Worm (Caenorhabditis elegans) whole organism, L1 larva: ENCODE measurements around the gene ipla-1.

Experiments used
- C04F5.9 ChIP-seq: sonication (generic microtip); optimal IDR thresholded peaks from 2 replicates; lab custom pipeline; 2016; ENCODE audit warnings: missing genetic modification characterization, missing compliant biosample characterization
- C34B4.2 ChIP-seq: sonication (generic microtip); optimal IDR thresholded peaks from 2 replicates; lab custom pipeline; 2017; ENCODE audit warnings: mild to moderate bottlenecking, missing genetic modification characterization, missing compliant biosample characterization
- Y116A8C.19 ChIP-seq: sonication (generic microtip); optimal IDR thresholded peaks from 2 replicates; lab custom pipeline; 2016; ENCODE audit warnings: missing compliant biosample characterization, missing genetic modification characterization, borderline replicate concordance
- aha-1 ChIP-seq: fragments of 150-350 bp; optimal IDR thresholded peaks from 2 replicates; lab custom pipeline; 2014; ENCODE audit warnings: missing biosample characterization, missing genetic modification characterization
- ama-1 ChIP-seq: fragments of 150-350 bp; optimal IDR thresholded peaks from 2 replicates; lab custom pipeline; 2014
- ceh-90 ChIP-seq: sonication (generic microtip); optimal IDR thresholded peaks from 2 replicates; lab custom pipeline; 2016; ENCODE audit warnings: missing genetic modification characterization, missing compliant biosample characterization
- efl-1 ChIP-seq, 4 experiments: fragments of 150-350 bp; optimal IDR thresholded peaks in 3 of 4; peaks in 1 of 4; 1 replicate in 1 of 4; 2 replicates in 3 of 4; lab custom pipeline; 2014; ENCODE audit warnings: missing biosample characterization in 2 of 4, missing genetic modification characterization in 2 of 4, missing genetic modification reagents in 2 of 4
- elt-3 ChIP-seq, 6 experiments: fragments of 150-350 bp in 1 of 6; sonication (generic microtip); optimal IDR thresholded peaks; 2 replicates each; lab custom pipeline; 2017 to 2018; ENCODE audit warnings: missing biosample characterization in 6 of 6, missing genetic modification characterization in 6 of 6, inconsistent platforms in 1 of 6
- fkh-10 ChIP-seq: sonication (generic microtip); optimal IDR thresholded peaks from 2 replicates; lab custom pipeline; 2017; ENCODE audit warnings: missing biosample characterization, missing genetic modification reagents, missing genetic modification characterization
- fkh-8 ChIP-seq: sonication (generic microtip); optimal IDR thresholded peaks from 2 replicates; lab custom pipeline; 2016; ENCODE audit warnings: mild to moderate bottlenecking, missing genetic modification characterization, missing compliant biosample characterization
- hlh-4 ChIP-seq: sonication (generic microtip); optimal IDR thresholded peaks from 2 replicates; lab custom pipeline; 2016; ENCODE audit warnings: mild to moderate bottlenecking, missing genetic modification characterization, missing compliant biosample characterization
- hpl-2 ChIP-seq: fragments of 150-350 bp; optimal IDR thresholded peaks from 2 replicates; lab custom pipeline; 2014; ENCODE audit warnings: missing biosample characterization, missing genetic modification reagents, missing genetic modification characterization
- irx-1 ChIP-seq: sonication (generic microtip); optimal IDR thresholded peaks from 2 replicates; lab custom pipeline; 2016; ENCODE audit warnings: missing genetic modification characterization, missing compliant biosample characterization
- lin-13 ChIP-seq: fragments of 150-350 bp; optimal IDR thresholded peaks from 2 replicates; lab custom pipeline; 2014; ENCODE audit warnings: missing biosample characterization, missing genetic modification reagents, missing genetic modification characterization
- lin-14 ChIP-seq: fragments of 200-800 bp; sonication (Bioruptor generic); optimal IDR thresholded peaks from 2 replicates; lab custom pipeline; 2018; ENCODE audit warnings: mild to moderate bottlenecking, missing genetic modification characterization, moderate library complexity, missing compliant biosample characterization
- lin-39 ChIP-seq: fragments of 150-350 bp; optimal IDR thresholded peaks from 2 replicates; lab custom pipeline; 2014; ENCODE audit warnings: missing biosample characterization, missing genetic modification reagents, missing genetic modification characterization
- lir-3 ChIP-seq: sonication (generic microtip); optimal IDR thresholded peaks from 2 replicates; lab custom pipeline; 2016; ENCODE audit warnings: mild to moderate bottlenecking, missing genetic modification characterization, moderate library complexity, missing compliant biosample characterization; ENCODE audit not compliant: poor library complexity
- mab-9 ChIP-seq: fragments of 200-800 bp; sonication (Bioruptor generic); IDR thresholded peaks from 2 replicates; pipeline ENCODE4 v1.3.6; 2022; ENCODE audit warnings: missing genetic modification reagents, missing genetic modification characterization, missing compliant biosample characterization
- mep-1 ChIP-seq: fragments of 150-350 bp; optimal IDR thresholded peaks from 2 replicates; lab custom pipeline; 2014; ENCODE audit warnings: missing biosample characterization, missing genetic modification characterization
- nhr-237 ChIP-seq: fragments of 150-350 bp; optimal IDR thresholded peaks from 2 replicates; lab custom pipeline; 2014; ENCODE audit warnings: missing biosample characterization, missing genetic modification characterization
- nhr-71 ChIP-seq: sonication (generic microtip); optimal IDR thresholded peaks from 2 replicates; lab custom pipeline; 2016; ENCODE audit warnings: mild to moderate bottlenecking, missing genetic modification characterization, moderate library complexity, missing compliant biosample characterization
- nhr-85 ChIP-seq: sonication (generic microtip); peaks from one replicate; lab custom pipeline; 2016; ENCODE audit warnings: missing genetic modification characterization, inconsistent platforms, missing compliant biosample characterization
- nhr-90 ChIP-seq: sonication (generic microtip); optimal IDR thresholded peaks from 2 replicates; lab custom pipeline; 2016; ENCODE audit warnings: mild to moderate bottlenecking, missing genetic modification characterization, missing compliant biosample characterization; ENCODE audit not compliant: poor library complexity
- pag-3 ChIP-seq: sonication (generic microtip); optimal IDR thresholded peaks from 2 replicates; lab custom pipeline; 2017; ENCODE audit warnings: missing genetic modification characterization, mild to moderate bottlenecking, missing compliant biosample characterization, antibody characterized with exemption, borderline replicate concordance; ENCODE audit not compliant: insufficient read depth
- pqm-1 ChIP-seq: sonication (generic microtip); optimal IDR thresholded peaks from 3 replicates; lab custom pipeline; 2017; ENCODE audit warnings: missing biosample characterization, missing genetic modification characterization
- rnt-1 ChIP-seq: sonication (generic microtip); optimal IDR thresholded peaks from 2 replicates; lab custom pipeline; 2016; ENCODE audit warnings: mild to moderate bottlenecking, missing genetic modification characterization, moderate library complexity, missing compliant biosample characterization
- skn-1 ChIP-seq: fragments of 150-350 bp; optimal IDR thresholded peaks from 2 replicates; lab custom pipeline; 2014; ENCODE audit warnings: missing biosample characterization, missing genetic modification characterization
- snpc-4 ChIP-seq: fragments of 150-350 bp; optimal IDR thresholded peaks from 2 replicates; lab custom pipeline; 2014; ENCODE audit warnings: missing biosample characterization, missing genetic modification characterization
- tbx-2 ChIP-seq: sonication (generic microtip); optimal IDR thresholded peaks from 2 replicates; lab custom pipeline; 2016; ENCODE audit warnings: missing genetic modification characterization, missing compliant biosample characterization
- tlp-1 ChIP-seq: fragments of 150-350 bp; optimal IDR thresholded peaks from 2 replicates; lab custom pipeline; 2014; ENCODE audit warnings: missing biosample characterization, missing genetic modification characterization
- unc-86 ChIP-seq: sonication (generic microtip); optimal IDR thresholded peaks from 2 replicates; lab custom pipeline; 2016; ENCODE audit warnings: missing genetic modification characterization, missing compliant biosample characterization
- unc-98 ChIP-seq: fragments of 200-800 bp; sonication (Bioruptor generic); IDR thresholded peaks from 2 replicates; pipeline ENCODE4 v1.3.6; 2022; ENCODE audit warnings: missing genetic modification characterization, missing compliant biosample characterization

The ipla-1 gene

ce11 chrII:4579375-4579774 is 21.8 kb downstream of the ipla-1 start:
- TF ChIP-seq lin-14 (GFP tag; lab: Kevin White, UChicago) (peak; percentile 28), skn-1 (tag; lab: Kevin White, UChicago) (no peak)

- no peak for TF ChIP-seq C34B4.2
- no peak for TF ChIP-seq lir-3 (tag; lab: Kevin White, UChicago)
- no peak for TF ChIP-seq skn-1 (tag; lab: Kevin White, UChicago)
- no peak for TF ChIP-seq irx-1
- TF ChIP-seq mep-1 (tag; lab: Kevin White, UChicago), result no peak
- no peak for TF ChIP-seq hlh-4 (tag; lab: Kevin White, UChicago)
- TF ChIP-seq tlp-1, result no peak
- TF ChIP-seq elt-3 (tag; optimal IDR thresholded peaks at IDR 0.05; lab: Kevin White, UChicago), result no peak
- TF ChIP-seq tbx-2, result no peak
- TF ChIP-seq ceh-90, result no peak
- no peak for TF ChIP-seq nhr-90 (tag; lab: Kevin White, UChicago)
- TF ChIP-seq efl-1 (optimal IDR thresholded peaks at IDR 0.05; lab: Kevin White, UChicago), result no peak
- TF ChIP-seq efl-1 (GFP tag; optimal IDR thresholded peaks at IDR 0.05 in 1 of 2; lab: Kevin White, UChicago), result no peak
- no peak for TF ChIP-seq pqm-1 (tag; lab: Kevin White, UChicago)
- TF ChIP-seq lin-39 (tag; lab: Kevin White, UChicago), result no peak
- no peak for TF ChIP-seq unc-98
- TF ChIP-seq, all 84 proteins: peak for 0
These were observed 23.8 kb downstream of the ipla-1 start for ce11 chrII:4577391-4577790.

- TF ChIP-seq lin-13 (GFP tag; lab: Kevin White, UChicago), result no peak
- no peak for TF ChIP-seq lir-3 (tag; lab: Kevin White, UChicago)
- no peak for TF ChIP-seq C04F5.9 (tag; lab: Kevin White, UChicago)
- TF ChIP-seq unc-98, result no peak
- TF ChIP-seq nhr-237 (tag; lab: Kevin White, UChicago), result no peak
- TF ChIP-seq mab-9 (GFP tag; lab: Robert Waterston, UW), result no peak
- no peak for TF ChIP-seq fkh-10 (GFP tag; lab: Kevin White, UChicago)
These were observed 25.6 kb downstream of the ipla-1 start for ce11 chrII:4575579-4575978.

ce11 chrII:4574658-4575057 is 26.5 kb downstream of the ipla-1 start:
- peak; percentile 2 for TF ChIP-seq unc-86 (tag; lab: Kevin White, UChicago)
- no peak for TF ChIP-seq nhr-71 (tag; lab: Kevin White, UChicago)
- peak; percentile 48 for TF ChIP-seq lin-14 (GFP tag; lab: Kevin White, UChicago)

- TF ChIP-seq lin-14 (GFP tag; lab: Kevin White, UChicago), result peak; percentile 67
- TF ChIP-seq pag-3 (tag; lab: Kevin White, UChicago), result no peak
- peak; percentile 84 for TF ChIP-seq nhr-85 (tag; lab: Kevin White, UChicago)
- TF ChIP-seq, all 84 proteins: peak for 2
These were observed 28.1 kb downstream of the ipla-1 start for ce11 chrII:4573084-4573483.

- TF ChIP-seq rnt-1 (tag; lab: Kevin White, UChicago) (peak; percentile 11), snpc-4 (tag; lab: Kevin White, UChicago) (no peak)
These were observed 28.6 kb downstream of the ipla-1 start for ce11 chrII:4572579-4572978.

- no peak for TF ChIP-seq fkh-8 (tag; lab: Kevin White, UChicago)
- no peak for TF ChIP-seq lin-39 (tag; lab: Kevin White, UChicago)
- TF ChIP-seq Y116A8C.19, result no peak
- no peak for TF ChIP-seq lin-14 (GFP tag; lab: Kevin White, UChicago)
- TF ChIP-seq hpl-2 (GFP tag; lab: Kevin White, UChicago), result no peak
- TF ChIP-seq aha-1, result no peak
- TF ChIP-seq efl-1 (optimal IDR thresholded peaks at IDR 0.05; lab: Kevin White, UChicago), result no peak
- peak in 1 of 2 experiments; percentile 70 for TF ChIP-seq efl-1 (GFP tag; optimal IDR thresholded peaks at IDR 0.05 in 1 of 2; lab: Kevin White, UChicago)
- TF ChIP-seq ama-1 (lab: Kevin White, UChicago), result no peak
- TF ChIP-seq, all 84 proteins: peak for 1
These were observed 29.3 kb downstream of the ipla-1 start, which contains the start of gene vab-1 for ce11 chrII:4571868-4572267. Gene vab-1 (plus strand): TSS chrII:4572000.
